Worm (Caenorhabditis elegans) whole organism, L4 larva: ENCODE measurements around the gene lst-4.
A peak's percentile ranks its signal among the peaks of the same experiment; 100 is the strongest.

Experiments
- F26F4.8 ChIP-seq: fragments of 200-800 bp; sonication (Bioruptor generic); conservative IDR thresholded peaks from 2 replicates; pipeline ENCODE4 v1.3.6; 2022; ENCODE audit warnings: missing genetic modification characterization, missing compliant biosample characterization
- F49E8.2 ChIP-seq: sonication (generic microtip); optimal IDR thresholded peaks from 2 replicates; lab custom pipeline; 2016; ENCODE audit warnings: missing compliant biosample characterization, mild to moderate bottlenecking, missing genetic modification characterization, borderline replicate concordance
- Y48G9A.11 ChIP-seq: fragments of 200-800 bp; sonication (Bioruptor generic); IDR thresholded peaks from 2 replicates; pipeline ENCODE4 v1.3.6; 2022; ENCODE audit warnings: missing genetic modification reagents, missing genetic modification characterization, missing compliant biosample characterization
- Y5F2A.4 ChIP-seq: fragments of 200-800 bp; sonication (Bioruptor generic); optimal IDR thresholded peaks from 2 replicates; lab custom pipeline; 2018; ENCODE audit warnings: mild to moderate bottlenecking, missing genetic modification characterization, missing compliant biosample characterization
- ZK337.2 ChIP-seq: fragments of 200-800 bp; sonication (Bioruptor generic); IDR thresholded peaks from 2 replicates; pipeline ENCODE4 v1.3.6; 2022; ENCODE audit warnings: missing genetic modification reagents, missing genetic modification characterization, missing compliant biosample characterization
- aha-1 ChIP-seq: fragments of 150-350 bp; peaks from one replicate; lab custom pipeline; 2014; ENCODE audit warnings: missing biosample characterization, missing genetic modification characterization
- ama-1 ChIP-seq: fragments of 150-350 bp; optimal IDR thresholded peaks from 2 replicates; lab custom pipeline; 2014; ENCODE audit warnings: inconsistent platforms, mixed read lengths
- attf-4 ChIP-seq: sonication (generic microtip); optimal IDR thresholded peaks from 3 replicates; lab custom pipeline; 2017; ENCODE audit warnings: missing biosample characterization, missing genetic modification characterization
- ceh-28 ChIP-seq: fragments of 150-350 bp; optimal IDR thresholded peaks from 2 replicates; lab custom pipeline; 2014; ENCODE audit warnings: missing biosample characterization, missing genetic modification reagents, missing genetic modification characterization
- ceh-32 ChIP-seq: sonication (generic microtip); optimal IDR thresholded peaks from 2 replicates; lab custom pipeline; 2016; ENCODE audit warnings: mild to moderate bottlenecking, missing genetic modification characterization, missing compliant biosample characterization; ENCODE audit not compliant: poor library complexity
- ceh-62 ChIP-seq: sonication (generic microtip); optimal IDR thresholded peaks from 2 replicates; lab custom pipeline; 2017; ENCODE audit warnings: missing biosample characterization, missing genetic modification characterization
- ctbp-1 ChIP-seq: fragments of 200-800 bp; sonication (Bioruptor generic); IDR thresholded peaks from 2 replicates; pipeline ENCODE4 v1.3.6; 2022; ENCODE audit warnings: missing genetic modification reagents, missing genetic modification characterization, missing compliant biosample characterization
- daf-19 ChIP-seq: fragments of 200-800 bp; sonication (Bioruptor generic); conservative IDR thresholded peaks from 2 replicates; pipeline ENCODE4 v1.3.6; 2022; ENCODE audit warnings: missing genetic modification characterization, missing compliant biosample characterization
- daf-8 ChIP-seq: fragments of 200-800 bp; sonication (Bioruptor generic); IDR thresholded peaks from 2 replicates; pipeline ENCODE4 v1.3.6; 2022; ENCODE audit warnings: missing genetic modification characterization, missing compliant biosample characterization
- dmd-8 ChIP-seq: fragments of 200-800 bp; sonication (Bioruptor generic); IDR thresholded peaks from 2 replicates; pipeline ENCODE4 v1.3.6; 2022; ENCODE audit warnings: missing genetic modification characterization, missing compliant biosample characterization
- dve-1 ChIP-seq: sonication (generic microtip); optimal IDR thresholded peaks from 2 replicates; lab custom pipeline; 2017; ENCODE audit warnings: antibody characterized with exemption, mild to moderate bottlenecking, missing genetic modification characterization, missing compliant biosample characterization; ENCODE audit not compliant: insufficient read depth
- egl-27 ChIP-seq: sonication (generic microtip); optimal IDR thresholded peaks from 3 replicates; lab custom pipeline; 2017; ENCODE audit warnings: missing biosample characterization, missing genetic modification reagents, missing genetic modification characterization
- egl-43 ChIP-seq: fragments of 200-800 bp; sonication (Bioruptor generic); IDR thresholded peaks from 2 replicates; pipeline ENCODE4 v1.3.6; 2022; ENCODE audit warnings: missing genetic modification reagents, missing genetic modification characterization, missing compliant biosample characterization
- fos-1 ChIP-seq: fragments of 150-350 bp; optimal IDR thresholded peaks from 2 replicates; lab custom pipeline; 2014; ENCODE audit warnings: missing biosample characterization, missing genetic modification characterization
- hif-1 ChIP-seq, 2 experiments: sonication (generic microtip); optimal IDR thresholded peaks; 2 replicates each; lab custom pipeline; 2016 to 2017; ENCODE audit warnings: missing compliant biosample characterization in 2 of 2, missing genetic modification characterization in 2 of 2, missing genetic modification reagents in 2 of 2, missing genotype in 2 of 2, mild to moderate bottlenecking in 1 of 2
- hlh-11 ChIP-seq: fragments of 200-800 bp; sonication (Bioruptor generic); optimal IDR thresholded peaks from 2 replicates; lab custom pipeline; 2018; ENCODE audit warnings: mild to moderate bottlenecking, missing genetic modification characterization, missing compliant biosample characterization
- hlh-30 ChIP-seq: sonication (generic microtip); optimal IDR thresholded peaks from 2 replicates; lab custom pipeline; 2017; ENCODE audit warnings: antibody characterized with exemption, mild to moderate bottlenecking, missing genetic modification characterization, missing compliant biosample characterization; ENCODE audit not compliant: insufficient read depth
- jun-1 ChIP-seq: fragments of 150-350 bp; optimal IDR thresholded peaks from 2 replicates; lab custom pipeline; 2014; ENCODE audit warnings: missing biosample characterization, missing genetic modification reagents, missing genetic modification characterization
- lim-7 ChIP-seq: fragments of 200-800 bp; sonication (Bioruptor generic); IDR thresholded peaks from 2 replicates; pipeline ENCODE4 v1.3.6; 2022; ENCODE audit warnings: missing genetic modification characterization, missing compliant biosample characterization
- lin-1 ChIP-seq: fragments of 200-800 bp; sonication (Bioruptor generic); IDR thresholded peaks from 2 replicates; pipeline ENCODE4 v1.3.6; 2022; ENCODE audit warnings: missing genetic modification reagents, missing genetic modification characterization, missing compliant biosample characterization
- lin-13 ChIP-seq: fragments of 150-350 bp; optimal IDR thresholded peaks from 2 replicates; lab custom pipeline; 2014; ENCODE audit warnings: missing biosample characterization, missing genetic modification reagents, missing genetic modification characterization
- lin-29 ChIP-seq: fragments of 200-800 bp; sonication (Bioruptor generic); IDR thresholded peaks from 2 replicates; pipeline ENCODE4 v1.3.6; 2022; ENCODE audit warnings: missing genetic modification reagents, missing genetic modification characterization, missing compliant biosample characterization
- lin-38 ChIP-seq: fragments of 200-800 bp; sonication (Bioruptor generic); IDR thresholded peaks from 2 replicates; pipeline ENCODE4 v1.3.6; 2022; ENCODE audit warnings: missing genetic modification reagents, missing genetic modification characterization, missing compliant biosample characterization
- lin-39 ChIP-seq: fragments of 150-350 bp; optimal IDR thresholded peaks from 2 replicates; lab custom pipeline; 2014; ENCODE audit warnings: missing biosample characterization, missing genetic modification reagents, missing genetic modification characterization
- lir-3 ChIP-seq: sonication (generic microtip); optimal IDR thresholded peaks from 2 replicates; lab custom pipeline; 2016; ENCODE audit warnings: mild to moderate bottlenecking, missing genetic modification characterization, missing compliant biosample characterization
- lsy-2 ChIP-seq, 2 experiments: fragments of 150-350 bp in 1 of 2; sonication (generic microtip) in 1 of 2; optimal IDR thresholded peaks; 2 replicates each; lab custom pipeline; 2014 to 2017; ENCODE audit warnings: missing biosample characterization in 2 of 2, missing genetic modification characterization in 2 of 2
- madf-5 ChIP-seq, 2 experiments: fragments of 200-800 bp; sonication (Bioruptor generic); IDR thresholded peaks; 2 replicates each; pipeline ENCODE4 v1.3.6; 2022; ENCODE audit warnings: missing compliant biosample characterization in 2 of 2, missing genetic modification characterization in 2 of 2
- mdl-1 ChIP-seq, 2 experiments: fragments of 150-350 bp in 1 of 2; sonication (generic microtip) in 1 of 2; optimal IDR thresholded peaks; 2 replicates each; lab custom pipeline; 2014 to 2017; ENCODE audit warnings: missing biosample characterization in 2 of 2, missing genetic modification characterization in 2 of 2
- mdt-29 ChIP-seq: fragments of 200-800 bp; sonication (Bioruptor generic); IDR thresholded peaks from 2 replicates; pipeline ENCODE4 v1.3.6; 2022; ENCODE audit warnings: missing genetic modification reagents, missing genetic modification characterization, missing compliant biosample characterization
- mes-2 ChIP-seq: sonication (generic microtip); optimal IDR thresholded peaks from 2 replicates; lab custom pipeline; 2016; ENCODE audit warnings: missing genotype, mild to moderate bottlenecking, missing genetic modification characterization, missing compliant biosample characterization; ENCODE audit not compliant: poor library complexity, severe bottlenecking
- mxl-2 ChIP-seq: fragments of 200-800 bp; sonication (Bioruptor generic); conservative IDR thresholded peaks from 2 replicates; pipeline ENCODE4 v1.3.6; 2022; ENCODE audit warnings: missing genetic modification reagents, missing genetic modification characterization, missing compliant biosample characterization
- nhr-102 ChIP-seq: sonication (generic microtip); optimal IDR thresholded peaks from 2 replicates; lab custom pipeline; 2016; ENCODE audit warnings: mild to moderate bottlenecking, missing genetic modification characterization, moderate library complexity, missing compliant biosample characterization
- nhr-11 ChIP-seq: fragments of 150-350 bp; optimal IDR thresholded peaks from 2 replicates; lab custom pipeline; 2014; ENCODE audit warnings: missing biosample characterization, missing genetic modification characterization
- nhr-48 ChIP-seq: sonication (generic microtip); optimal IDR thresholded peaks from 2 replicates; lab custom pipeline; 2016; ENCODE audit warnings: mild to moderate bottlenecking, missing genetic modification characterization, missing compliant biosample characterization
- pha-4 ChIP-seq, 2 experiments: fragments of 150-350 bp in 1 of 2; fragments of 200-800 bp in 1 of 2; sonication (Bioruptor generic) in 1 of 2; IDR thresholded peaks in 1 of 2; optimal IDR thresholded peaks in 1 of 2; 2 replicates each; pipeline versions ENCODE4 v1.3.6 to Lab custom; 2014 to 2022; ENCODE audit warnings: missing genetic modification characterization in 2 of 2, missing genetic modification reagents in 2 of 2, missing biosample characterization in 1 of 2, missing compliant biosample characterization in 1 of 2
- set-16 ChIP-seq: fragments of 200-800 bp; sonication (Bioruptor generic); IDR thresholded peaks from 2 replicates; pipeline ENCODE4 v1.3.6; 2022; ENCODE audit warnings: missing genetic modification reagents, missing genetic modification characterization, missing compliant biosample characterization
- skn-1 ChIP-seq: fragments of 150-350 bp; optimal IDR thresholded peaks from 2 replicates; lab custom pipeline; 2014; ENCODE audit warnings: missing biosample characterization, missing genetic modification characterization
- snpc-1.2 ChIP-seq: fragments of 200-800 bp; sonication (Bioruptor generic); IDR thresholded peaks from 2 replicates; pipeline ENCODE4 v1.3.6; 2022; ENCODE audit warnings: missing genetic modification reagents, missing genetic modification characterization, missing compliant biosample characterization
- tra-1 ChIP-seq: fragments of 200-800 bp; sonication (Bioruptor generic); IDR thresholded peaks from 2 replicates; pipeline ENCODE4 v1.3.6; 2022; ENCODE audit warnings: missing genetic modification reagents, missing genetic modification characterization, missing compliant biosample characterization
- unc-62 ChIP-seq, 3 experiments: fragments of 150-350 bp in 1 of 3; sonication (generic microtip); optimal IDR thresholded peaks in 2 of 3; peaks in 1 of 3; 1 replicate in 1 of 3; 2 replicates in 2 of 3; lab custom pipeline; 2014 to 2017; ENCODE audit warnings: missing biosample characterization in 3 of 3, missing genetic modification characterization in 3 of 3, missing genetic modification reagents in 3 of 3, missing genotype in 1 of 3
- zag-1 ChIP-seq: fragments of 150-350 bp; optimal IDR thresholded peaks from 2 replicates; lab custom pipeline; 2014; ENCODE audit warnings: missing biosample characterization, missing genetic modification characterization
- zip-11 ChIP-seq: fragments of 200-800 bp; sonication (Bioruptor generic); IDR thresholded peaks from 2 replicates; pipeline ENCODE4 v1.3.6; 2022; ENCODE audit warnings: missing genetic modification characterization, missing compliant biosample characterization
- ztf-11 ChIP-seq: fragments of 150-350 bp; optimal IDR thresholded peaks from 2 replicates; lab custom pipeline; 2014; ENCODE audit warnings: missing biosample characterization, missing genetic modification characterization

lst-4 gene

ce11 chrIV:14069760-14070159 is at the start of gene lst-4:
Gene lst-4, minus strand, starts transcription at chrIV:14069860.
- TF ChIP-seq ceh-28 (tag; lab: Kevin White, UChicago), result no peak
- no peak for TF ChIP-seq ZK337.2 (GFP tag; lab: Robert Waterston, UW)
- no peak for TF ChIP-seq ama-1
- TF ChIP-seq jun-1, result no peak
- no peak for TF ChIP-seq mdl-1 (tag; optimal IDR thresholded peaks at IDR 0.05; lab: Kevin White, UChicago)
- TF ChIP-seq egl-43, result no peak
- TF ChIP-seq skn-1 (tag; lab: Kevin White, UChicago), result no peak
- no peak for TF ChIP-seq lsy-2 (tag; optimal IDR thresholded peaks at IDR 0.05; lab: Kevin White, UChicago)
- no peak for TF ChIP-seq mes-2
- TF ChIP-seq fos-1 (tag; lab: Kevin White, UChicago), result no peak
- TF ChIP-seq ceh-32, result no peak
- no peak for TF ChIP-seq lin-1
- TF ChIP-seq lin-39 (tag; lab: Kevin White, UChicago), result no peak
- no peak for TF ChIP-seq daf-19
- no peak for TF ChIP-seq Y48G9A.11
- TF ChIP-seq hlh-30 (tag; lab: Kevin White, UChicago), result no peak
- TF ChIP-seq unc-62 (GFP tag; optimal IDR thresholded peaks at IDR 0.05 in 1 of 2; lab: Kevin White, UChicago), result no peak
- TF ChIP-seq unc-62 (tag; optimal IDR thresholded peaks at IDR 0.05; lab: Kevin White, UChicago), result no peak
- no peak for TF ChIP-seq lin-13 (GFP tag; lab: Kevin White, UChicago)
- TF ChIP-seq egl-27 (tag; lab: Kevin White, UChicago), result no peak
- TF ChIP-seq daf-8 (GFP tag; lab: Robert Waterston, UW), result no peak

- TF ChIP-seq F26F4.8 (GFP tag; lab: Robert Waterston, UW) (no peak), lsy-2 (tag; optimal IDR thresholded peaks at IDR 0.05; lab: Kevin White, UChicago) (no peak), madf-5 (GFP tag; IDR thresholded peaks at IDR 0.05; lab: Robert Waterston, UW) (no peak), ama-1 (no peak), lin-29 (no peak), mdt-29 (no peak), set-16 (GFP tag; lab: Robert Waterston, UW) (no peak), ztf-11 (tag; lab: Kevin White, UChicago) (no peak), aha-1 (tag; lab: Kevin White, UChicago) (no peak), attf-4 (tag; lab: Kevin White, UChicago) (no peak), ceh-28 (tag; lab: Kevin White, UChicago) (no peak), lir-3 (no peak), Y5F2A.4 (GFP tag; lab: Kevin White, UChicago) (no peak), skn-1 (tag; lab: Kevin White, UChicago) (no peak), nhr-102 (tag; lab: Kevin White, UChicago) (no peak), ctbp-1 (GFP tag; lab: Robert Waterston, UW) (no peak), fos-1 (tag; lab: Kevin White, UChicago) (no peak), dmd-8 (GFP tag; lab: Robert Waterston, UW) (no peak)
Measured at ce11 chrIV:14119327-14119726, 49.7 kb upstream of the lst-4 start.

ce11 chrIV:14115556-14115955 is 45.9 kb upstream of the lst-4 start:
- TF ChIP-seq lin-38 (GFP tag; lab: Robert Waterston, UW) (peak; percentile 27; the same call in 1 of the 2 replicates), nhr-102 (tag; lab: Kevin White, UChicago) (no peak), lsy-2 (tag; optimal IDR thresholded peaks at IDR 0.05; lab: Kevin White, UChicago) (peak in 1 of 2 experiments; percentile 57), ceh-62 (tag; lab: Kevin White, UChicago) (no peak), F49E8.2 (tag; lab: Kevin White, UChicago) (peak; percentile 51), snpc-1.2 (GFP tag; lab: Robert Waterston, UW) (peak; percentile 96), pha-4 (GFP tag; IDR thresholded peaks at IDR 0.05; lab: Robert Waterston, UW) (no peak), pha-4 (tag; optimal IDR thresholded peaks at IDR 0.05; lab: Kevin White, UChicago) (no peak), hif-1 (tag; optimal IDR thresholded peaks at IDR 0.05; lab: Kevin White, UChicago) (no peak), hlh-11 (no peak), nhr-11 (tag; lab: Kevin White, UChicago) (no peak), egl-43 (no peak), nhr-48 (tag; lab: Kevin White, UChicago) (no peak), mxl-2 (GFP tag; lab: Robert Waterston, UW) (no peak), tra-1 (GFP tag; lab: Robert Waterston, UW) (no peak), aha-1 (tag; lab: Kevin White, UChicago) (no peak), zip-11 (no peak), dve-1 (tag; lab: Kevin White, UChicago) (no peak), lim-7 (GFP tag; lab: Robert Waterston, UW) (no peak), zag-1 (tag; lab: Kevin White, UChicago) (no peak), lin-39 (tag; lab: Kevin White, UChicago) (no peak), ztf-11 (tag; lab: Kevin White, UChicago) (no peak)
- TF ChIP-seq, all 104 proteins: peak for 4
